Worm (Caenorhabditis elegans) whole organism, young adult: ENCODE data around the gene srh-21.

Experiments
- F23B12.7 ChIP-seq: sonication (generic microtip); optimal IDR thresholded peaks from 2 replicates; lab custom pipeline; 2017; ENCODE audit warnings: missing genetic modification characterization, mild to moderate bottlenecking, missing compliant biosample characterization, antibody characterized with exemption, moderate library complexity; ENCODE audit not compliant: insufficient read depth
- Y53G8AR.9 ChIP-seq: fragments of 200-800 bp; sonication (Bioruptor generic); conservative IDR thresholded peaks from 2 replicates; pipeline ENCODE4 v1.3.6; 2022; ENCODE audit warnings: missing genetic modification reagents, missing genetic modification characterization, missing compliant biosample characterization
- Y95B8A.8 ChIP-seq: fragments of 200-800 bp; sonication (Bioruptor generic); IDR thresholded peaks from 2 replicates; pipeline ENCODE4 v1.3.6; 2022; ENCODE audit warnings: missing genetic modification reagents, missing genetic modification characterization, missing compliant biosample characterization
- athp-1 ChIP-seq: sonication (generic microtip); optimal IDR thresholded peaks from 2 replicates; lab custom pipeline; 2017; ENCODE audit warnings: mild to moderate bottlenecking, missing genetic modification characterization, missing compliant biosample characterization
- cebp-1 ChIP-seq, 2 experiments: fragments of 200-800 bp in 1 of 2; sonication (Bioruptor generic) in 1 of 2; sonication (generic microtip) in 1 of 2; IDR thresholded peaks in 1 of 2; optimal IDR thresholded peaks in 1 of 2; 2 replicates each; pipeline versions ENCODE4 v1.3.6 to Lab custom; 2017 to 2022; ENCODE audit warnings: missing compliant biosample characterization in 2 of 2, missing genetic modification characterization in 2 of 2, mild to moderate bottlenecking in 1 of 2, missing genetic modification reagents in 1 of 2, moderate library complexity in 1 of 2
- hlh-12 ChIP-seq: sonication (generic microtip); optimal IDR thresholded peaks from 2 replicates; lab custom pipeline; 2016; ENCODE audit warnings: missing genetic modification characterization, missing compliant biosample characterization
- hmg-20 ChIP-seq: fragments of 200-800 bp; sonication (Bioruptor generic); IDR thresholded peaks from 2 replicates; pipeline ENCODE4 v1.3.6; 2022; ENCODE audit warnings: missing genetic modification reagents, missing genetic modification characterization, missing compliant biosample characterization
- rcor-1 ChIP-seq: fragments of 200-800 bp; sonication (Bioruptor generic); IDR thresholded peaks from 2 replicates; pipeline ENCODE4 v1.3.6; 2022; ENCODE audit warnings: missing genetic modification reagents, missing genetic modification characterization, missing compliant biosample characterization
- repo-1 ChIP-seq: sonication (generic microtip); optimal IDR thresholded peaks from 2 replicates; lab custom pipeline; 2017; ENCODE audit warnings: mild to moderate bottlenecking, missing genetic modification characterization, missing compliant biosample characterization
- unc-62 ChIP-seq: fragments of 150-350 bp; optimal IDR thresholded peaks from 2 replicates; lab custom pipeline; 2014; ENCODE audit warnings: missing biosample characterization, missing genetic modification reagents, missing genetic modification characterization
- ztf-18 ChIP-seq: sonication (generic microtip); optimal IDR thresholded peaks from 2 replicates; lab custom pipeline; 2016; ENCODE audit warnings: missing genotype, mild to moderate bottlenecking, missing genetic modification characterization, missing compliant biosample characterization

ce11 chrV:4926371-4926770 lies at the start of gene srh-21:
- no peak for TF ChIP-seq rcor-1 (GFP tag; lab: Robert Waterston, UW)
- no peak for TF ChIP-seq unc-62 (GFP tag; lab: Kevin White, UChicago)
- TF ChIP-seq repo-1: no peak
- TF ChIP-seq athp-1: no peak
- TF ChIP-seq F23B12.7 (tag; lab: Kevin White, UChicago): no peak
- TF ChIP-seq hlh-12 (tag; lab: Kevin White, UChicago): no peak
- no peak for TF ChIP-seq Y53G8AR.9 (GFP tag; lab: Robert Waterston, UW)
- TF ChIP-seq Y95B8A.8 (GFP tag; lab: Robert Waterston, UW): no peak
- no peak for TF ChIP-seq ztf-18 (tag; lab: Kevin White, UChicago)
- TF ChIP-seq hmg-20 (GFP tag; lab: Robert Waterston, UW): no peak
- no peak for TF ChIP-seq cebp-1 (GFP tag; IDR thresholded peaks at IDR 0.05; lab: Robert Waterston, UW)
- no peak for TF ChIP-seq cebp-1 (tag; optimal IDR thresholded peaks at IDR 0.05; lab: Kevin White, UChicago)
